Fruit fly (Drosophila melanogaster) whole organism, embryonic: ENCODE measurements around the gene Myo31DF.

Source experiments
- Adf1 ChIP-seq: fragments of 200-800 bp; sonication (Bioruptor generic); IDR thresholded peaks from 2 replicates; pipeline ENCODE4 v1.3.6; 2022; ENCODE audit warnings: missing biosample characterization, missing genetic modification characterization
- BEAF-32 ChIP-seq: fragments of 200-800 bp; sonication (Bioruptor generic); optimal IDR thresholded peaks from 3 replicates; lab custom pipeline; 2017; ENCODE audit warnings: missing biosample characterization, missing genetic modification characterization, mild to moderate bottlenecking, moderate library complexity, missing genetic modification reagents
- CG10543 ChIP-seq: fragments of 200-800 bp; sonication (Bioruptor generic); optimal IDR thresholded peaks from 3 replicates; lab custom pipeline; 2017; ENCODE audit warnings: missing biosample characterization, mild to moderate bottlenecking, missing genetic modification characterization, moderate library complexity
- CG12659 ChIP-seq: fragments of 200-800 bp; sonication (Bioruptor generic); optimal IDR thresholded peaks from 3 replicates; lab custom pipeline; 2017; ENCODE audit warnings: mild to moderate bottlenecking, missing biosample characterization, missing genetic modification reagents, missing genetic modification characterization
- CG13424 ChIP-seq: fragments of 200-800 bp; sonication (Bioruptor generic); optimal IDR thresholded peaks from 2 replicates; lab custom pipeline; 2019; ENCODE audit warnings: missing biosample characterization, mild to moderate bottlenecking, missing genetic modification characterization, moderate library complexity
- CG14441 ChIP-seq: fragments of 200-800 bp; sonication (Bioruptor generic); IDR thresholded peaks from 2 replicates; pipeline ENCODE4 v1.3.6; 2022; ENCODE audit warnings: missing biosample characterization, missing genetic modification characterization
- CG14860 ChIP-seq: fragments of 200-800 bp; sonication (Bioruptor generic); IDR thresholded peaks from 3 replicates; pipeline ENCODE4 v1.3.6; 2022; ENCODE audit warnings: missing biosample characterization, missing genetic modification characterization; ENCODE audit not compliant: partially characterized antibody
- CG15269 ChIP-seq: fragments of 200-800 bp; sonication (Bioruptor generic); optimal IDR thresholded peaks from 2 replicates; lab custom pipeline; 2018; ENCODE audit warnings: missing biosample characterization, mild to moderate bottlenecking, missing genetic modification characterization, moderate library complexity
- CG1529 ChIP-seq: fragments of 200-800 bp; sonication (Bioruptor generic); optimal IDR thresholded peaks from 3 replicates; lab custom pipeline; 2018; ENCODE audit warnings: missing biosample characterization, missing genetic modification characterization
- CG15601 ChIP-seq: fragments of 200-800 bp; sonication (Bioruptor generic); optimal IDR thresholded peaks from 3 replicates; lab custom pipeline; 2019; ENCODE audit warnings: missing biosample characterization, mild to moderate bottlenecking, missing genetic modification characterization, moderate library complexity
- CG17612 ChIP-seq: fragments of 200-800 bp; sonication (Bioruptor generic); IDR thresholded peaks from 2 replicates; pipeline ENCODE4 v1.3.6; 2022; ENCODE audit warnings: missing biosample characterization, missing genetic modification characterization
- CG17829 ChIP-seq: fragments of 200-800 bp; optimal IDR thresholded peaks from 2 replicates; lab custom pipeline; 2019; ENCODE audit warnings: missing biosample characterization, mild to moderate bottlenecking, missing genetic modification characterization, moderate library complexity
- CG18262 ChIP-seq: fragments of 200-800 bp; optimal IDR thresholded peaks from 3 replicates; lab custom pipeline; 2019; ENCODE audit warnings: missing biosample characterization, mild to moderate bottlenecking, missing genetic modification characterization, moderate library complexity
- CG31441 ChIP-seq: fragments of 200-800 bp; sonication (Bioruptor generic); IDR thresholded peaks from 2 replicates; pipeline ENCODE4 v1.3.6; 2022; ENCODE audit warnings: missing biosample characterization, missing genetic modification characterization
- CG34224 ChIP-seq: fragments of 200-800 bp; sonication (Bioruptor generic); IDR thresholded peaks from 3 replicates; pipeline ENCODE4 v1.3.6; 2022; ENCODE audit warnings: missing biosample characterization, missing genetic modification characterization; ENCODE audit not compliant: partially characterized antibody
- CG34376 ChIP-seq: fragments of 200-800 bp; sonication (Bioruptor generic); optimal IDR thresholded peaks from 2 replicates; lab custom pipeline; 2018; ENCODE audit warnings: missing biosample characterization, mild to moderate bottlenecking, missing genetic modification characterization
- CG5180 ChIP-seq: fragments of 200-800 bp; sonication (Bioruptor generic); optimal IDR thresholded peaks from 3 replicates; lab custom pipeline; 2017; ENCODE audit warnings: missing biosample characterization, missing genetic modification characterization, mild to moderate bottlenecking, moderate library complexity, missing genetic modification reagents
- CG7963 ChIP-seq: fragments of 200-800 bp; sonication (Bioruptor generic); IDR thresholded peaks from 3 replicates; pipeline ENCODE4 v1.3.6; 2022; ENCODE audit warnings: missing biosample characterization, missing genetic modification characterization; ENCODE audit not compliant: partially characterized antibody
- CG8290 ChIP-seq, 3 experiments: fragments of 200-800 bp; sonication (Bioruptor generic); optimal IDR thresholded peaks; 2 replicates each; lab custom pipeline; 2016 to 2019; ENCODE audit warnings: missing biosample characterization in 3 of 3, missing genetic modification characterization in 3 of 3, mild to moderate bottlenecking in 2 of 3, moderate library complexity in 1 of 3
- CG9437 ChIP-seq: fragments of 200-800 bp; sonication (Bioruptor generic); optimal IDR thresholded peaks from 2 replicates; lab custom pipeline; 2018; ENCODE audit warnings: missing biosample characterization, mild to moderate bottlenecking, missing genetic modification characterization
- CG9609 ChIP-seq: fragments of 200-800 bp; sonication (Bioruptor generic); optimal IDR thresholded peaks from 3 replicates; lab custom pipeline; 2016; ENCODE audit warnings: missing biosample characterization, missing genetic modification characterization
- CG9932 ChIP-seq: fragments of 200-800 bp; sonication (Bioruptor generic); IDR thresholded peaks from 2 replicates; pipeline ENCODE4 v1.3.6; 2022; ENCODE audit warnings: missing biosample characterization, missing genetic modification characterization
- CTCF ChIP-seq: fragments of 200-800 bp; sonication (Bioruptor generic); optimal IDR thresholded peaks from 2 replicates; lab custom pipeline; 2017; ENCODE audit warnings: missing biosample characterization, mild to moderate bottlenecking, missing genetic modification characterization, moderate library complexity
- HLH4C ChIP-seq: fragments of 200-800 bp; sonication (Bioruptor generic); IDR thresholded peaks from 3 replicates; pipeline ENCODE4 v1.3.6; 2022; ENCODE audit warnings: missing biosample characterization, missing genetic modification characterization; ENCODE audit not compliant: partially characterized antibody
- Hand ChIP-seq: fragments of 200-800 bp; sonication (Bioruptor generic); optimal IDR thresholded peaks from 2 replicates; lab custom pipeline; 2017; ENCODE audit warnings: mild to moderate bottlenecking, missing biosample characterization, missing genetic modification reagents, missing genetic modification characterization
- Hey ChIP-seq: fragments of 200-800 bp; sonication (Bioruptor generic); optimal IDR thresholded peaks from 3 replicates; lab custom pipeline; 2018; ENCODE audit warnings: missing biosample characterization, mild to moderate bottlenecking, missing genetic modification characterization
- Pdp1 ChIP-seq, 2 experiments: fragments of 200-800 bp; sonication (Bioruptor generic); optimal IDR thresholded peaks; 3 replicates each; lab custom pipeline; 2016; ENCODE audit warnings: missing biosample characterization in 2 of 2, missing genetic modification characterization in 2 of 2, mild to moderate bottlenecking in 1 of 2, moderate library complexity in 1 of 2
- YL-1 ChIP-seq: fragments of 200-800 bp; sonication (Bioruptor generic); optimal IDR thresholded peaks from 3 replicates; lab custom pipeline; 2017; ENCODE audit warnings: missing biosample characterization, mild to moderate bottlenecking, missing genetic modification characterization
- ab ChIP-seq: fragments of 200-800 bp; sonication (Bioruptor generic); optimal IDR thresholded peaks from 2 replicates; lab custom pipeline; 2016; ENCODE audit warnings: missing biosample characterization, missing genetic modification characterization
- al ChIP-seq: fragments of 200-800 bp; sonication (Bioruptor generic); IDR thresholded peaks from 2 replicates; pipeline ENCODE4 v1.3.6; 2022; ENCODE audit warnings: missing biosample characterization, missing genetic modification characterization
- aop ChIP-seq: fragments of 200-800 bp; sonication (Bioruptor generic); IDR thresholded peaks from 2 replicates; pipeline ENCODE4 v1.3.6; 2022; ENCODE audit warnings: missing biosample characterization, missing genetic modification characterization
- br ChIP-seq: fragments of >200 bp; optimal IDR thresholded peaks from 2 replicates; lab custom pipeline; 2017
- chinmo ChIP-seq: fragments of 200-800 bp; sonication (Bioruptor generic); IDR thresholded peaks from 4 replicates; pipeline ENCODE4 v1.3.6; 2022; ENCODE audit warnings: missing biosample characterization, missing genetic modification characterization; ENCODE audit not compliant: partially characterized antibody
- emc ChIP-seq: fragments of 200-800 bp; sonication (Bioruptor generic); optimal IDR thresholded peaks from 2 replicates; lab custom pipeline; 2016; ENCODE audit warnings: missing biosample characterization, missing genetic modification characterization
- ems ChIP-seq: fragments of 200-800 bp; sonication (Bioruptor generic); optimal IDR thresholded peaks from 3 replicates; lab custom pipeline; 2016; ENCODE audit warnings: missing biosample characterization, missing genetic modification characterization
- ewg ChIP-seq: fragments of 200-800 bp; sonication (Bioruptor generic); optimal IDR thresholded peaks from 3 replicates; lab custom pipeline; 2017; ENCODE audit warnings: mild to moderate bottlenecking, missing biosample characterization, missing genetic modification reagents, missing genetic modification characterization
- gfzf ChIP-seq: fragments of 200-800 bp; sonication (Bioruptor generic); optimal IDR thresholded peaks from 2 replicates; lab custom pipeline; 2016; ENCODE audit warnings: missing biosample characterization, mild to moderate bottlenecking, missing genetic modification characterization, moderate library complexity
- her ChIP-seq: fragments of 200-800 bp; sonication (Bioruptor generic); optimal IDR thresholded peaks from 2 replicates; lab custom pipeline; 2016; ENCODE audit warnings: missing biosample characterization, missing genetic modification characterization
- jing ChIP-seq: fragments of 200-800 bp; sonication (Bioruptor generic); optimal IDR thresholded peaks from 2 replicates; lab custom pipeline; 2018; ENCODE audit warnings: missing biosample characterization, mild to moderate bottlenecking, missing genetic modification characterization
- mirr ChIP-seq: fragments of 200-800 bp; sonication (Bioruptor generic); optimal IDR thresholded peaks from 3 replicates; lab custom pipeline; 2018; ENCODE audit warnings: missing biosample characterization, mild to moderate bottlenecking, missing genetic modification characterization
- org-1 ChIP-seq: fragments of 200-800 bp; sonication (Bioruptor generic); optimal IDR thresholded peaks from 2 replicates; lab custom pipeline; 2017; ENCODE audit warnings: missing biosample characterization, missing genetic modification characterization
- otp ChIP-seq: fragments of 200-800 bp; sonication (Bioruptor generic); IDR thresholded peaks from 3 replicates; pipeline ENCODE4, ENCODE4 v1.3.6; 2022; ENCODE audit warnings: missing biosample characterization, missing genetic modification characterization
- peb ChIP-seq: fragments of 200-800 bp; sonication (Bioruptor generic); IDR thresholded peaks from 2 replicates; pipeline ENCODE4 v1.3.6; 2022; ENCODE audit warnings: missing biosample characterization, missing genetic modification characterization
- slp2 ChIP-seq: fragments of 200-800 bp; sonication (Bioruptor generic); optimal IDR thresholded peaks from 2 replicates; lab custom pipeline; 2016; ENCODE audit warnings: missing biosample characterization, missing genetic modification characterization
- so ChIP-seq: fragments of 200-800 bp; sonication (Bioruptor generic); IDR thresholded peaks from 3 replicates; pipeline ENCODE4 v1.3.6; 2022; ENCODE audit warnings: missing biosample characterization, missing genetic modification characterization
- sr ChIP-seq: fragments of 200-800 bp; sonication (Bioruptor generic); IDR thresholded peaks from 3 replicates; pipeline ENCODE4 v1.3.6; 2022; ENCODE audit warnings: missing biosample characterization, missing genetic modification characterization
- tap ChIP-seq: fragments of 200-800 bp; optimal IDR thresholded peaks from 3 replicates; lab custom pipeline; 2019; ENCODE audit warnings: missing biosample characterization, mild to moderate bottlenecking, missing genetic modification characterization, moderate library complexity
- toy ChIP-seq: fragments of 200-800 bp; sonication (Bioruptor generic); IDR thresholded peaks from 2 replicates; pipeline ENCODE4 v1.3.6; 2022; ENCODE audit warnings: missing biosample characterization, missing genetic modification characterization
- twi ChIP-seq: fragments of 200-800 bp; optimal IDR thresholded peaks from 2 replicates; lab custom pipeline; 2019; ENCODE audit warnings: missing biosample characterization, mild to moderate bottlenecking, missing genetic modification characterization, moderate library complexity

Myo31DF gene

DNA sequence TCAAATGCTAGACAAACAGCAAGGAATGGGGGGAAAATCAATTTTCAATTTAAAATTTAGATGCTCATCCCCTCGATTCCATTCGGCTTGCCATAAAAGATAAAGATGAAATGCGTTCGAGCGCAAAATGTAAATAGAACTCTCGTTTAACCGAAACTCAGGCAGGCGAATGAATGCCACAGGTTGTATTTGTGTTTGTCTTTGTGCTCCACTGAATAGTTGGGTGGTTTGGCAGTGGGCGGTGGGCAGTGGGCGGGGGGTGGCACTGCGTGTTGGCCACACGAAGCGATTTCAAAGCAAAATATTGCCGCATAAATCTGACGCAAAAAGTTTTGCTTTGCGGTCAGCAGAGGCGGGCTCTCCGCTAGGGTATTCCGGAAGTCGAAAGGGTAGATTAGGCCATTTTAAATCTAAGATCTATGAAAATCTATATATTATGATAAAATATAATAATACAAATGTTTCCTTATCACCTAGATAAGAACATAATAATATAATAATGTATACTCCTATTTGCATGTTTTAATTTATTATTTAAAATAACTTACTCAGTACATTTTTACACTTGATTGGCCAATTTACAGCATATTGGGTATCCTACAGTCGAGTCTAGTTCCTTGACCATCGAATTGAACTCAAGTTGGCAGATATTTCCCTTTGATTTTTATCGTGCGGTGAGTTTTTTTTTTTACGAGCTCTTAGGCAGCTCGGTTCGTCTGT lies 15.8 kb upstream of the Myo31DF start (continued):
- no peak for TF ChIP-seq ab (GFP tag; lab: Kevin White, UChicago)
- no peak for TF ChIP-seq CG34224
- peak; percentile 37 for TF ChIP-seq CG17829 (tag; lab: Kevin White, UChicago)
- peak; percentile 70 for TF ChIP-seq org-1 (GFP tag; lab: Kevin White, UChicago)
- TF ChIP-seq otp (GFP tag; lab: Robert Waterston, UW) = no peak
- TF ChIP-seq BEAF-32 = no peak
- no peak for TF ChIP-seq ems
- TF ChIP-seq CG5180 (GFP tag; lab: Kevin White, UChicago) = peak; percentile 52
- TF ChIP-seq aop (GFP tag; lab: Robert Waterston, UW) = no peak
- no peak for TF ChIP-seq CG9609
- no peak for TF ChIP-seq emc (GFP tag; lab: Kevin White, UChicago)
- TF ChIP-seq HLH4C (GFP tag; lab: Robert Waterston, UW) = peak; percentile 39; the same call in 1 of the 3 replicates
- no peak for TF ChIP-seq twi (tag; lab: Kevin White, UChicago)
- no peak for TF ChIP-seq mirr
- no peak for TF ChIP-seq br (lab: Kevin White, UChicago)
- TF ChIP-seq Adf1 (GFP tag; lab: Robert Waterston, UW) = peak; percentile 25; the same call in 1 of the 2 replicates
- TF ChIP-seq CG31441 (GFP tag; lab: Robert Waterston, UW) = peak; percentile 50; the same call in 1 of the 2 replicates
- TF ChIP-seq YL-1 (GFP tag; lab: Kevin White, UChicago) = no peak
- no peak for TF ChIP-seq CTCF
- peak; percentile 63 for TF ChIP-seq CG9437
- TF ChIP-seq CG13424 = peak; percentile 76
- no peak for TF ChIP-seq chinmo (GFP tag; lab: Robert Waterston, UW)
- TF ChIP-seq CG9932 (GFP tag; lab: Robert Waterston, UW) = peak; percentile 42; the same call in 1 of the 2 replicates
- TF ChIP-seq gfzf = no peak
- no peak for TF ChIP-seq toy (GFP tag; lab: Robert Waterston, UW)
- TF ChIP-seq CG17612 = no peak
- TF ChIP-seq CG18262 = peak; percentile 65
- TF ChIP-seq CG14441 (GFP tag; lab: Robert Waterston, UW) = peak; percentile 74
- no peak for TF ChIP-seq so (GFP tag; lab: Robert Waterston, UW)
- no peak for TF ChIP-seq CG7963 (GFP tag; lab: Robert Waterston, UW)
- no peak for TF ChIP-seq Hey
- TF ChIP-seq al (GFP tag; lab: Robert Waterston, UW) = peak; percentile 27; the same call in 1 of the 2 replicates
- peak; percentile 44 for TF ChIP-seq Hand (GFP tag; lab: Kevin White, UChicago)
- TF ChIP-seq peb = no peak
- TF ChIP-seq Pdp1 (GFP tag; optimal IDR thresholded peaks at IDR 0.05; lab: Kevin White, UChicago) = no peak
- no peak for TF ChIP-seq CG8290 (GFP tag; optimal IDR thresholded peaks at IDR 0.05; lab: Kevin White, UChicago)
- TF ChIP-seq CG8290 (tag; optimal IDR thresholded peaks at IDR 0.05; lab: Kevin White, UChicago) = peak in 1 of 2 experiments; percentile 21
- no peak for TF ChIP-seq slp2 (GFP tag; lab: Kevin White, UChicago)
- peak; percentile 13 for TF ChIP-seq CG1529
- no peak for TF ChIP-seq jing
- TF ChIP-seq CG10543 (GFP tag; lab: Kevin White, UChicago) = no peak
- peak; percentile 36 for TF ChIP-seq ewg (GFP tag; lab: Kevin White, UChicago)
- peak; percentile 11 for TF ChIP-seq CG15601 (tag; lab: Kevin White, UChicago)
- no peak for TF ChIP-seq her (GFP tag; lab: Kevin White, UChicago)
- peak; percentile 92 for TF ChIP-seq sr
- TF ChIP-seq CG12659 = peak; percentile 79
- TF ChIP-seq CG15269 (tag; lab: Kevin White, UChicago) = peak; percentile 76
- TF ChIP-seq CG34376 = no peak
- peak; percentile 19 for TF ChIP-seq tap
- no peak for TF ChIP-seq CG14860
